Worm (Caenorhabditis elegans) whole organism, L2 larva: ENCODE data around the gene nspb-5.
"Not testable (repeated sequence)": the region's sequence is repeated elsewhere in the genome, so short reads cannot be mapped to it uniquely, and the experiment has no call there.

ENCODE experiments used
- C34F6.9 ChIP-seq: fragments of 150-350 bp; optimal IDR thresholded peaks from 2 replicates; lab custom pipeline; 2014; ENCODE audit warnings: missing biosample characterization, missing genetic modification characterization
- F13H6.1 ChIP-seq: sonication (generic microtip); optimal IDR thresholded peaks from 2 replicates; lab custom pipeline; 2016; ENCODE audit warnings: missing genetic modification characterization, missing compliant biosample characterization
- Y55F3AM.14 ChIP-seq: fragments of 200-800 bp; sonication (Bioruptor generic); optimal IDR thresholded peaks from 2 replicates; lab custom pipeline; 2018; ENCODE audit warnings: mild to moderate bottlenecking, missing genetic modification characterization, missing compliant biosample characterization
- ZK546.5 ChIP-seq: sonication (generic microtip); optimal IDR thresholded peaks from 2 replicates; lab custom pipeline; 2017; ENCODE audit warnings: missing biosample characterization, missing genetic modification characterization
- alr-1 ChIP-seq: fragments of 150-350 bp; optimal IDR thresholded peaks from 2 replicates; lab custom pipeline; 2014; ENCODE audit warnings: missing biosample characterization, missing genetic modification characterization
- aly-2 ChIP-seq: fragments of 150-350 bp; optimal IDR thresholded peaks from 2 replicates; lab custom pipeline; 2014; ENCODE audit warnings: missing biosample characterization, missing genetic modification characterization
- ama-1 ChIP-seq: fragments of 150-350 bp; optimal IDR thresholded peaks from 2 replicates; lab custom pipeline; 2018; ENCODE audit warnings: inconsistent platforms
- blmp-1 ChIP-seq: sonication (generic microtip); optimal IDR thresholded peaks from 2 replicates; lab custom pipeline; 2017; ENCODE audit warnings: missing genetic modification characterization, mild to moderate bottlenecking, missing compliant biosample characterization, antibody characterized with exemption, moderate library complexity; ENCODE audit not compliant: insufficient read depth
- ceh-16 ChIP-seq: fragments of 150-350 bp; optimal IDR thresholded peaks from 2 replicates; lab custom pipeline; 2014; ENCODE audit warnings: missing biosample characterization, missing genetic modification characterization
- ceh-82 ChIP-seq: fragments of 150-350 bp; optimal IDR thresholded peaks from 2 replicates; lab custom pipeline; 2014; ENCODE audit warnings: missing biosample characterization, missing genetic modification characterization
- crh-2 ChIP-seq: sonication (generic microtip); optimal IDR thresholded peaks from 2 replicates; lab custom pipeline; 2017; ENCODE audit warnings: missing biosample characterization, missing genetic modification characterization
- dmd-4 ChIP-seq: sonication (generic microtip); optimal IDR thresholded peaks from 2 replicates; lab custom pipeline; 2017; ENCODE audit warnings: missing biosample characterization, missing genetic modification characterization
- elt-1 ChIP-seq: fragments of 150-350 bp; optimal IDR thresholded peaks from 2 replicates; lab custom pipeline; 2014; ENCODE audit warnings: missing biosample characterization, missing genetic modification characterization
- elt-3 ChIP-seq: sonication (generic microtip); optimal IDR thresholded peaks from 2 replicates; lab custom pipeline; 2017; ENCODE audit warnings: missing biosample characterization, missing genetic modification characterization
- fos-1 ChIP-seq: fragments of 150-350 bp; optimal IDR thresholded peaks from 2 replicates; lab custom pipeline; 2014; ENCODE audit warnings: missing biosample characterization, missing genetic modification characterization
- gmeb-1 ChIP-seq: fragments of 150-350 bp; optimal IDR thresholded peaks from 2 replicates; lab custom pipeline; 2014; ENCODE audit warnings: missing biosample characterization, missing genetic modification characterization
- lin-11 ChIP-seq: fragments of 150-350 bp; sonication (generic microtip); optimal IDR thresholded peaks from 2 replicates; lab custom pipeline; 2014; ENCODE audit warnings: missing biosample characterization, missing genetic modification characterization, inconsistent platforms, mixed read lengths
- lin-13 ChIP-seq: fragments of 150-350 bp; optimal IDR thresholded peaks from 2 replicates; lab custom pipeline; 2014; ENCODE audit warnings: missing biosample characterization, missing genetic modification reagents, missing genetic modification characterization
- lin-39 ChIP-seq: fragments of 150-350 bp; optimal IDR thresholded peaks from 2 replicates; lab custom pipeline; 2014; ENCODE audit warnings: missing biosample characterization, missing genetic modification reagents, missing genetic modification characterization
- lsy-2 ChIP-seq, 2 experiments: fragments of 150-350 bp in 1 of 2; sonication (generic microtip) in 1 of 2; optimal IDR thresholded peaks; 2 replicates each; lab custom pipeline; 2014 to 2017; ENCODE audit warnings: missing biosample characterization in 2 of 2, missing genetic modification characterization in 2 of 2
- mab-5 ChIP-seq: fragments of 150-350 bp; optimal IDR thresholded peaks from 2 replicates; lab custom pipeline; 2014; ENCODE audit warnings: missing biosample characterization, missing genetic modification characterization
- mdl-1 ChIP-seq, 2 experiments: fragments of 150-350 bp in 1 of 2; sonication (generic microtip) in 1 of 2; optimal IDR thresholded peaks; 2 replicates each; lab custom pipeline; 2017; ENCODE audit warnings: missing biosample characterization in 2 of 2, missing genetic modification characterization in 2 of 2
- nhr-10 ChIP-seq: sonication (generic microtip); optimal IDR thresholded peaks from 2 replicates; lab custom pipeline; 2017; ENCODE audit warnings: missing biosample characterization, missing genetic modification characterization
- nhr-12 ChIP-seq: fragments of 150-350 bp; optimal IDR thresholded peaks from 2 replicates; lab custom pipeline; 2014; ENCODE audit warnings: missing biosample characterization, missing genetic modification characterization
- nhr-129 ChIP-seq: fragments of 150-350 bp; optimal IDR thresholded peaks from 2 replicates; lab custom pipeline; 2014; ENCODE audit warnings: missing biosample characterization, missing genetic modification characterization
- nhr-21 ChIP-seq: fragments of 150-350 bp; optimal IDR thresholded peaks from 2 replicates; lab custom pipeline; 2014; ENCODE audit warnings: missing biosample characterization, missing genetic modification characterization
- nhr-237 ChIP-seq: fragments of 150-350 bp; optimal IDR thresholded peaks from 2 replicates; lab custom pipeline; 2014; ENCODE audit warnings: missing biosample characterization, missing genetic modification characterization
- nhr-6 ChIP-seq: fragments of 150-350 bp; optimal IDR thresholded peaks from 2 replicates; lab custom pipeline; 2014; ENCODE audit warnings: missing biosample characterization, missing genetic modification characterization
- peb-1 ChIP-seq: fragments of 150-350 bp; optimal IDR thresholded peaks from 2 replicates; lab custom pipeline; 2014; ENCODE audit warnings: missing biosample characterization, missing genetic modification characterization
- sem-4 ChIP-seq: fragments of 150-350 bp; optimal IDR thresholded peaks from 2 replicates; lab custom pipeline; 2014; ENCODE audit warnings: missing biosample characterization, missing genetic modification reagents, missing genetic modification characterization
- sma-3 ChIP-seq: sonication (generic microtip); optimal IDR thresholded peaks from 2 replicates; lab custom pipeline; 2016; ENCODE audit warnings: missing genetic modification reagents, missing genetic modification characterization, missing compliant biosample characterization
- sma-9 ChIP-seq, 2 experiments: fragments of 150-350 bp in 1 of 2; sonication (generic microtip) in 1 of 2; optimal IDR thresholded peaks; 2 replicates each; lab custom pipeline; 2014 to 2016; ENCODE audit warnings: missing genetic modification characterization in 2 of 2, mild to moderate bottlenecking in 1 of 2, missing biosample characterization in 1 of 2, missing compliant biosample characterization in 1 of 2, missing genetic modification reagents in 1 of 2, moderate library complexity in 1 of 2
- snpc-4 ChIP-seq: fragments of 150-350 bp; optimal IDR thresholded peaks from 2 replicates; lab custom pipeline; 2014; ENCODE audit warnings: missing biosample characterization, missing genetic modification characterization
- unc-39 ChIP-seq: fragments of 150-350 bp; optimal IDR thresholded peaks from 2 replicates; lab custom pipeline; 2014; ENCODE audit warnings: missing biosample characterization, missing genetic modification characterization
- unc-55 ChIP-seq: fragments of 150-350 bp; sonication (generic microtip); optimal IDR thresholded peaks from 3 replicates; lab custom pipeline; 2014; ENCODE audit warnings: missing biosample characterization, missing genetic modification reagents, missing genetic modification characterization
- unc-62 ChIP-seq: fragments of 150-350 bp; optimal IDR thresholded peaks from 2 replicates; lab custom pipeline; 2014; ENCODE audit warnings: missing biosample characterization, missing genetic modification reagents, missing genetic modification characterization
- zag-1 ChIP-seq: fragments of 150-350 bp; optimal IDR thresholded peaks from 2 replicates; lab custom pipeline; 2014; ENCODE audit warnings: missing biosample characterization, missing genetic modification characterization
- ztf-1 ChIP-seq: fragments of 200-800 bp; sonication (Bioruptor generic); conservative IDR thresholded peaks from 2 replicates; pipeline ENCODE4 v1.3.6; 2022; ENCODE audit warnings: missing genetic modification characterization, missing compliant biosample characterization
- ztf-11 ChIP-seq: sonication (generic microtip); optimal IDR thresholded peaks from 2 replicates; lab custom pipeline; 2017; ENCODE audit warnings: missing biosample characterization, missing genetic modification characterization
- ztf-4 ChIP-seq: fragments of 150-350 bp; optimal IDR thresholded peaks from 2 replicates; lab custom pipeline; 2014; ENCODE audit warnings: missing biosample characterization, missing genetic modification characterization

nspb-5 gene

DNA sequence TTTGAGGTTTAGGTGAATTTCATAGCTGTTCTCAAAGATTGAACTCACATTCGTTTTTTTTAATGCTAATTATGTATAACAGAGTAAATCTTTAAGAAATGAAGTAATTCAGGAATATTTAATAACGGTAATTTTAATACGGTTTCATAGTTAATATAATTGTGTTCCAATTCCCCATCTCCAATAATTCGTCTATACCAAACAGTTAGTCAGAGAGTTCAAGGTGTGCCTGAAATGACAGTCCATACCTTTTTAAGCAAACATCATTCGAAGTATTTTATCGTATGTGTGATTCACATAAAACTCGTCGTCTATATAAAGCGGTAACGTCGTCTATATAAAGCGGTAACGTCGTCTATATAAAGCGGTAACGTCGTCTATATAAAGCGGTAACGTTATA lies at the start of gene nspb-5:
Gene nspb-5 (plus strand): TSS at position 301 of the 400 bp plus-strand sequence.
- TF ChIP-seq ztf-4, nhr-10, gmeb-1 (tag; lab: Kevin White, UChicago): not testable (repeated sequence)

DNA sequence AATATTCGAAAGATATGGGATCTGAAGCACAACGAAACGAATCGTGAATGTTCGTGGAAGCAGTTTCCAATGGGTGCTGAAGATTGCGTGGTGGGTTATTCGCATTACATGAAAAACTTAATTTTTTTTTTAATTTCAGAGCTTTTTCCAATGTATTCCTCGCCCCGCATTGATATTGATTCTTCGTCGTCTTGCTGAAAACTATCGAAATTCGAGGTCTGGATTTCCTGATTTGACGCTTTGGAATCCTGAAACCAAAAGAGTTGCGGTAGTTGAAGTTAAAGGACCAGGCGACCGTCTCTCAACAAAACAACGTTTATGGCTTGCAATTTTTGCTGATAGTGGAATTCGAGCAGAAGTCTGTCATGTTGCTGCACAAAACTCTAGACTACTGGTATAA lies 46.8 kb upstream of the nspb-5 start:
- TF ChIP-seq mdl-1 (tag; optimal IDR thresholded peaks at IDR 0.05; lab: Kevin White, UChicago) = no peak
- TF ChIP-seq C34F6.9 (tag; lab: Kevin White, UChicago) = no peak
- no peak for TF ChIP-seq F13H6.1 (tag; lab: Kevin White, UChicago)
- TF ChIP-seq nhr-21 (tag; lab: Kevin White, UChicago) = no peak
- TF ChIP-seq, all 48 proteins: peak for 0

DNA sequence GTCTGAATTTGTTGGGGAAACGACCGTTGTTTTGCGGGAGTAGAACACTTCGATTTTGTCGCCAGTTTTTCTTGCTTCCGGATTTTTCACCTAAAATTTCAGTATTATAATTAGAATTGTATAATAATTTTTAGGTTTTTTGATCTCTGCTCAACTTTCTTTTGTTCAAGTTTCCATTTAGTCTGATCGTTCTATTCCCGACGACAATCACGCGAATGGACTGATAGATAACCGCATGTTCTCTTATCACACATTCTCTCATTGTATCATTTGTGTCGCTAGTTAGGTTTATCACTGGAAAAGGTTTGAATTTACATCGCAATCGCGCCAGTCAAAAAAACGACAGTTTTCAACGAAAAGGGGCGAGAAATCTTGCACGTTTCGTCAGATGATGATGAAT lies 44.0 kb upstream of the nspb-5 start:
- peak; percentile 47 for TF ChIP-seq crh-2
- no peak for TF ChIP-seq elt-1 (tag; lab: Kevin White, UChicago)
- peak; percentile 97 for TF ChIP-seq fos-1 (tag; lab: Kevin White, UChicago)
- TF ChIP-seq gmeb-1 (tag; lab: Kevin White, UChicago) = peak; percentile 23
- TF ChIP-seq sma-9 (GFP tag; optimal IDR thresholded peaks at IDR 0.05; lab: Kevin White, UChicago) = peak; percentile 83
- no peak for TF ChIP-seq sma-9 (tag; optimal IDR thresholded peaks at IDR 0.05; lab: Kevin White, UChicago)
- TF ChIP-seq sma-3 = peak; percentile 26
- TF ChIP-seq nhr-21 (tag; lab: Kevin White, UChicago) = peak; percentile 15
- TF ChIP-seq alr-1 (tag; lab: Kevin White, UChicago) = no peak
- peak in 1 of 2 experiments; percentile 17 for TF ChIP-seq lsy-2 (tag; optimal IDR thresholded peaks at IDR 0.05; lab: Kevin White, UChicago)
- peak; percentile 7 for TF ChIP-seq nhr-129

DNA sequence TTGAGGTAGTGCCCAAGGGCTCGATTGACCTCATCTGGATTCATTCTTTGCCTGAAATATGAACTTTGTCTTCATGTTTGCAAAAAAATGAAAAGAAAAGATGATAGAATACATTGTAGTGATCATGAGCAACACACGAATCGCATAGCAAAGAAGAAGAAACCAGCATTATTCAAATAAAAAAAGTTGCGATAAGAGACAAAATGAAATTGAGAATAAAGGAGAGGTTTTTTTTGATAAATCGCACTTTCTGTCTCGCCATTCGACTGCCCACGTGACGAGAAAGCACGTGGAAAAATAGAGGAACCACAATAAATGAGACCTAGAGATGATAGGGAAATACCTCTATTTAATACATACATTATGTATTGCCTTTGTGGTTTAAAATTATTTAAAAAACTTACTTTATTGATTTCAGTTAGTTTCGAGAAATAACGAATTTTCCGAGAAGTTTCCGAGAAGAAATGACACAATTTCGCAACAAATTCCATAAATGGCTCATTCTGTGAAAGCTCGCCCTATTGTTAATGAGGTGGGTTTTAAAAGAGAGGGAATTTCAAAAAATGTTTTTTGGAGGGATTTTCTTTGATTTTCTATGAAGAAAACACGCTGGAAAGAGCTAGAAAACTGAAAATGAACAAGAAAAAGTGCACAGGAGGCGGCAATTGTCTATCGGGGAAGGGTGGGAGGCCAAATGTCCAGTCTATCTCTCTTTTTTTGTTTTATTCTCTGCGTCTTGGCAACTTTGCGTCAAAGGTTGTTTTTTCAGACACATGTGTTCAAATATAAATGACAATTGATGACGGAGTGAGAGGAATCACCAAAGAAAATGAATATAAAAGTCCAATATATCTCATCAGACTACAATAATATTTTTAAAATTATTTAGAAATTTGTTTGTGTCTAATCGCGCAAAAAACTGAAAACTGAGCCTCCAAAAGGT lies 43.2 kb upstream of the nspb-5 start, which contains the start of gene paqr-1:
Gene paqr-1 (minus strand): TSS at position 51 of the 943 bp plus-strand sequence.
- TF ChIP-seq zag-1 (tag; lab: Kevin White, UChicago) (no peak), snpc-4 (tag; lab: Kevin White, UChicago) (no peak), unc-62 (no peak), F13H6.1 (tag; lab: Kevin White, UChicago) (no peak), nhr-237 (tag; lab: Kevin White, UChicago) (no peak), unc-55 (GFP tag; lab: Kevin White, UChicago) (peak; percentile 84), blmp-1 (peak; percentile 64), nhr-10 (tag; lab: Kevin White, UChicago) (no peak), unc-39 (tag; lab: Kevin White, UChicago) (no peak), lin-11 (tag; lab: Kevin White, UChicago) (no peak), lin-39 (tag; lab: Kevin White, UChicago) (no peak), C34F6.9 (tag; lab: Kevin White, UChicago) (peak; percentile 53), ztf-1 (GFP tag; lab: Robert Waterston, UW) (no peak), aly-2 (no peak), sem-4 (tag; lab: Kevin White, UChicago) (no peak), sma-3 (no peak), lin-13 (no peak), crh-2 (peak; percentile 14), ZK546.5 (tag; lab: Kevin White, UChicago) (no peak), lsy-2 (tag; optimal IDR thresholded peaks at IDR 0.05; lab: Kevin White, UChicago) (peak in 1 of 2 experiments; percentile 51), nhr-6 (tag; lab: Kevin White, UChicago) (no peak), dmd-4 (tag; lab: Kevin White, UChicago) (no peak), mab-5 (tag; lab: Kevin White, UChicago) (no peak), mdl-1 (tag; optimal IDR thresholded peaks at IDR 0.05; lab: Kevin White, UChicago) (peak in 1 of 2 experiments; percentile 40), peb-1 (no peak), elt-3 (tag; lab: Kevin White, UChicago) (no peak), ceh-16 (tag; lab: Kevin White, UChicago) (no peak), ceh-82 (no peak), sma-9 (GFP tag; optimal IDR thresholded peaks at IDR 0.05; lab: Kevin White, UChicago) (peak; percentile 88), sma-9 (tag; optimal IDR thresholded peaks at IDR 0.05; lab: Kevin White, UChicago) (no peak), gmeb-1 (tag; lab: Kevin White, UChicago) (peak; percentile 36), nhr-21 (tag; lab: Kevin White, UChicago) (no peak), nhr-129 (peak; percentile 31), ztf-11 (tag; lab: Kevin White, UChicago) (no peak), Y55F3AM.14 (GFP tag; lab: Kevin White, UChicago) (no peak), fos-1 (tag; lab: Kevin White, UChicago) (peak; percentile 14), ama-1 (lab: Kevin White, UChicago) (no peak), nhr-12 (tag; lab: Kevin White, UChicago) (no peak)
- TF ChIP-seq, all 48 proteins: peak for 10
